Fruit fly (Drosophila melanogaster) whole organism, embryonic: ENCODE results near the gene PAN3.

Experiments
- Ada2b ChIP-seq: fragments of 200-800 bp; sonication (Bioruptor generic); IDR thresholded peaks from 2 replicates; pipeline ENCODE4 v1.3.6; 2022; ENCODE audit warnings: missing biosample characterization, missing genetic modification characterization
- Aef1 ChIP-seq: fragments of 200-800 bp; sonication (Bioruptor generic); IDR thresholded peaks from 3 replicates; pipeline ENCODE4 v1.3.6; 2022; ENCODE audit warnings: missing biosample characterization, missing genetic modification characterization
- Atf3 ChIP-seq: fragments of 200-800 bp; sonication (Bioruptor generic); optimal IDR thresholded peaks from 3 replicates; lab custom pipeline; 2016; ENCODE audit warnings: missing biosample characterization, missing genetic modification characterization
- CG12071 ChIP-seq: fragments of 200-800 bp; sonication (Bioruptor generic); optimal IDR thresholded peaks from 3 replicates; lab custom pipeline; 2018; ENCODE audit warnings: missing biosample characterization, mild to moderate bottlenecking, missing genetic modification characterization
- CG12659 ChIP-seq: fragments of 200-800 bp; sonication (Bioruptor generic); optimal IDR thresholded peaks from 3 replicates; lab custom pipeline; 2017; ENCODE audit warnings: mild to moderate bottlenecking, missing biosample characterization, missing genetic modification reagents, missing genetic modification characterization
- CG13424 ChIP-seq: fragments of 200-800 bp; sonication (Bioruptor generic); optimal IDR thresholded peaks from 2 replicates; lab custom pipeline; 2019; ENCODE audit warnings: missing biosample characterization, mild to moderate bottlenecking, missing genetic modification characterization, moderate library complexity
- CG14860 ChIP-seq: fragments of 200-800 bp; sonication (Bioruptor generic); IDR thresholded peaks from 3 replicates; pipeline ENCODE4 v1.3.6; 2022; ENCODE audit warnings: missing biosample characterization, missing genetic modification characterization; ENCODE audit not compliant: partially characterized antibody
- CG17186 ChIP-seq: fragments of 200-800 bp; sonication (Bioruptor generic); optimal IDR thresholded peaks from 3 replicates; lab custom pipeline; 2017; ENCODE audit warnings: missing biosample characterization, missing genetic modification reagents, missing genetic modification characterization
- CG17829 ChIP-seq: fragments of 200-800 bp; optimal IDR thresholded peaks from 2 replicates; lab custom pipeline; 2019; ENCODE audit warnings: missing biosample characterization, mild to moderate bottlenecking, missing genetic modification characterization, moderate library complexity
- CG18476 ChIP-seq: fragments of 200-800 bp; sonication (Bioruptor generic); optimal IDR thresholded peaks from 2 replicates; lab custom pipeline; 2016; ENCODE audit warnings: missing biosample characterization, mild to moderate bottlenecking, missing genetic modification characterization
- CG18764 ChIP-seq: fragments of 200-800 bp; sonication (Bioruptor generic); optimal IDR thresholded peaks from 3 replicates; lab custom pipeline; 2016; ENCODE audit warnings: missing biosample characterization, missing genetic modification characterization
- CG2678 ChIP-seq: fragments of 200-800 bp; sonication (Bioruptor generic); optimal IDR thresholded peaks from 3 replicates; lab custom pipeline; 2019; ENCODE audit warnings: missing biosample characterization, mild to moderate bottlenecking, missing genetic modification characterization, moderate library complexity
- CG2712 ChIP-seq: fragments of 200-800 bp; optimal IDR thresholded peaks from 3 replicates; lab custom pipeline; 2019; ENCODE audit warnings: missing biosample characterization, mild to moderate bottlenecking, missing genetic modification characterization, moderate library complexity
- CG3163 ChIP-seq: fragments of 200-800 bp; sonication (Bioruptor generic); optimal IDR thresholded peaks from 3 replicates; lab custom pipeline; 2016; ENCODE audit warnings: missing biosample characterization, missing genetic modification characterization
- CG7271 ChIP-seq: fragments of 200-800 bp; sonication (Bioruptor generic); optimal IDR thresholded peaks from 2 replicates; lab custom pipeline; 2018; ENCODE audit warnings: missing biosample characterization, mild to moderate bottlenecking, missing genetic modification characterization, moderate library complexity
- CG7556 ChIP-seq: fragments of 200-800 bp; sonication (Bioruptor generic); optimal IDR thresholded peaks from 2 replicates; lab custom pipeline; 2017; ENCODE audit warnings: missing biosample characterization, mild to moderate bottlenecking, missing genetic modification characterization
- CG8478 ChIP-seq: fragments of >200 bp; optimal IDR thresholded peaks from 2 replicates; lab custom pipeline; 2018
- CG8924 ChIP-seq: fragments of 200-800 bp; optimal IDR thresholded peaks from 3 replicates; lab custom pipeline; 2019; ENCODE audit warnings: missing biosample characterization, mild to moderate bottlenecking, missing genetic modification characterization, moderate library complexity
- CG9609 ChIP-seq: fragments of 200-800 bp; sonication (Bioruptor generic); optimal IDR thresholded peaks from 3 replicates; lab custom pipeline; 2016; ENCODE audit warnings: missing biosample characterization, missing genetic modification characterization
- CG9727 ChIP-seq: fragments of 200-800 bp; sonication (Bioruptor generic); optimal IDR thresholded peaks from 3 replicates; lab custom pipeline; 2017; ENCODE audit warnings: missing biosample characterization, mild to moderate bottlenecking, missing genetic modification characterization
- Fer1 ChIP-seq: fragments of 200-800 bp; sonication (Bioruptor generic); optimal IDR thresholded peaks from 2 replicates; lab custom pipeline; 2017; ENCODE audit warnings: missing biosample characterization, mild to moderate bottlenecking, missing genetic modification characterization
- Fer3 ChIP-seq: fragments of 200-800 bp; sonication (Bioruptor generic); optimal IDR thresholded peaks from 2 replicates; lab custom pipeline; 2018; ENCODE audit warnings: missing biosample characterization, mild to moderate bottlenecking, missing genetic modification characterization, moderate library complexity
- Hand ChIP-seq: fragments of 200-800 bp; sonication (Bioruptor generic); optimal IDR thresholded peaks from 2 replicates; lab custom pipeline; 2017; ENCODE audit warnings: mild to moderate bottlenecking, missing biosample characterization, missing genetic modification reagents, missing genetic modification characterization
- Hey ChIP-seq: fragments of 200-800 bp; sonication (Bioruptor generic); optimal IDR thresholded peaks from 3 replicates; lab custom pipeline; 2018; ENCODE audit warnings: missing biosample characterization, mild to moderate bottlenecking, missing genetic modification characterization
- HmgD ChIP-seq: fragments of 200-800 bp; sonication (Bioruptor generic); optimal IDR thresholded peaks from 3 replicates; lab custom pipeline; 2016; ENCODE audit warnings: missing biosample characterization, missing genetic modification characterization
- MBD-R2 ChIP-seq: fragments of 200-800 bp; sonication (Bioruptor generic); IDR thresholded peaks from 2 replicates; pipeline ENCODE4 v1.3.6; 2022; ENCODE audit warnings: missing biosample characterization, missing genetic modification characterization
- Mad ChIP-seq: fragments of 200-800 bp; sonication (Bioruptor generic); optimal IDR thresholded peaks from 2 replicates; lab custom pipeline; 2016; ENCODE audit warnings: missing biosample characterization, missing genetic modification characterization
- Max ChIP-seq: fragments of 200-800 bp; sonication (Bioruptor generic); optimal IDR thresholded peaks from 2 replicates; lab custom pipeline; 2016; ENCODE audit warnings: missing biosample characterization, mild to moderate bottlenecking, missing genetic modification characterization
- Meics ChIP-seq: fragments of 200-800 bp; sonication (Bioruptor generic); optimal IDR thresholded peaks from 2 replicates; lab custom pipeline; 2017; ENCODE audit warnings: missing biosample characterization, mild to moderate bottlenecking, missing genetic modification characterization
- Myb ChIP-seq: fragments of 200-800 bp; sonication (Bioruptor generic); optimal IDR thresholded peaks from 2 replicates; lab custom pipeline; 2016; ENCODE audit warnings: missing biosample characterization, missing genetic modification characterization
- NC2α ChIP-seq: fragments of 200-800 bp; sonication (Bioruptor generic); optimal IDR thresholded peaks from 2 replicates; lab custom pipeline; 2016; ENCODE audit warnings: missing biosample characterization, missing genetic modification characterization
- Sry-δ ChIP-seq: fragments of 200-800 bp; sonication (Bioruptor generic); optimal IDR thresholded peaks from 2 replicates; lab custom pipeline; 2016; ENCODE audit warnings: missing biosample characterization, missing genetic modification characterization
- Stat92E ChIP-seq, 3 experiments: fragments of >200 bp in 2 of 3; fragments of 200-800 bp in 1 of 3; sonication (Bioruptor generic) in 1 of 3; optimal IDR thresholded peaks; 2 replicates each; lab custom pipeline; 2017 to 2019; ENCODE audit warnings: missing biosample characterization in 3 of 3, missing genetic modification characterization in 3 of 3, mild to moderate bottlenecking in 1 of 3, moderate library complexity in 1 of 3
- abd-A ChIP-seq: fragments of 200-800 bp; sonication (Bioruptor generic); optimal IDR thresholded peaks from 3 replicates; lab custom pipeline; 2019; ENCODE audit warnings: missing biosample characterization, mild to moderate bottlenecking, missing genetic modification characterization, moderate library complexity
- ap ChIP-seq: fragments of 200-800 bp; sonication (Bioruptor generic); IDR thresholded peaks from 2 replicates; pipeline ENCODE4 v1.3.6; 2022; ENCODE audit warnings: missing biosample characterization, missing genetic modification characterization
- ara ChIP-seq: fragments of 200-800 bp; sonication (Bioruptor generic); IDR thresholded peaks from 2 replicates; pipeline ENCODE4 v1.3.6; 2022; ENCODE audit warnings: missing biosample characterization, missing genetic modification characterization
- ato ChIP-seq: fragments of 200-800 bp; sonication (Bioruptor generic); IDR thresholded peaks from 2 replicates; pipeline ENCODE4 v1.3.6; 2022; ENCODE audit warnings: missing biosample characterization, missing genetic modification characterization; ENCODE audit not compliant: partially characterized antibody
- bowl ChIP-seq: fragments of 200-800 bp; sonication (Bioruptor generic); IDR thresholded peaks from 2 replicates; pipeline ENCODE4 v1.3.6; 2022; ENCODE audit warnings: missing biosample characterization, missing genetic modification characterization
- esg ChIP-seq: fragments of 200-800 bp; sonication (Bioruptor generic); conservative IDR thresholded peaks from 2 replicates; pipeline ENCODE4 v1.3.6; 2022; ENCODE audit warnings: missing biosample characterization, missing genetic modification characterization
- grau ChIP-seq: fragments of 200-800 bp; optimal IDR thresholded peaks from 3 replicates; lab custom pipeline; 2019; ENCODE audit warnings: missing biosample characterization, mild to moderate bottlenecking, missing genetic modification characterization, moderate library complexity
- ham ChIP-seq: fragments of 200-800 bp; sonication (Bioruptor generic); IDR thresholded peaks from 2 replicates; pipeline ENCODE4 v1.3.6; 2022; ENCODE audit warnings: missing biosample characterization, missing genetic modification characterization
- ken ChIP-seq: fragments of 200-800 bp; sonication (Bioruptor generic); IDR thresholded peaks from 3 replicates; pipeline ENCODE4 v1.3.6; 2022; ENCODE audit warnings: missing biosample characterization, missing genetic modification characterization
- klu ChIP-seq: fragments of 200-800 bp; sonication (Bioruptor generic); IDR thresholded peaks from 2 replicates; pipeline ENCODE4 v1.3.6; 2022; ENCODE audit warnings: missing biosample characterization, missing genetic modification characterization
- mirr ChIP-seq: fragments of 200-800 bp; sonication (Bioruptor generic); optimal IDR thresholded peaks from 3 replicates; lab custom pipeline; 2018; ENCODE audit warnings: missing biosample characterization, mild to moderate bottlenecking, missing genetic modification characterization
- org-1 ChIP-seq: fragments of 200-800 bp; sonication (Bioruptor generic); optimal IDR thresholded peaks from 2 replicates; lab custom pipeline; 2017; ENCODE audit warnings: missing biosample characterization, missing genetic modification characterization
- ranshi ChIP-seq: fragments of 200-800 bp; sonication (Bioruptor generic); IDR thresholded peaks from 2 replicates; pipeline ENCODE4 v1.3.6; 2022; ENCODE audit warnings: missing biosample characterization, missing genetic modification characterization
- repo ChIP-seq: fragments of 200-800 bp; sonication (Bioruptor generic); optimal IDR thresholded peaks from 2 replicates; lab custom pipeline; 2016; ENCODE audit warnings: missing biosample characterization, missing genetic modification characterization
- slp2 ChIP-seq: fragments of 200-800 bp; sonication (Bioruptor generic); optimal IDR thresholded peaks from 2 replicates; lab custom pipeline; 2016; ENCODE audit warnings: missing biosample characterization, missing genetic modification characterization
- tin ChIP-seq: fragments of 200-800 bp; sonication (Bioruptor generic); optimal IDR thresholded peaks from 3 replicates; lab custom pipeline; 2016; ENCODE audit warnings: missing biosample characterization, missing genetic modification characterization
- tio ChIP-seq: fragments of 200-800 bp; sonication (Bioruptor generic); optimal IDR thresholded peaks from 2 replicates; lab custom pipeline; 2017; ENCODE audit warnings: missing biosample characterization, missing genetic modification characterization, inconsistent platforms
- twi ChIP-seq: fragments of 200-800 bp; optimal IDR thresholded peaks from 2 replicates; lab custom pipeline; 2019; ENCODE audit warnings: missing biosample characterization, mild to moderate bottlenecking, missing genetic modification characterization, moderate library complexity
- zfh2 ChIP-seq: fragments of 200-800 bp; sonication (Bioruptor generic); optimal IDR thresholded peaks from 2 replicates; lab custom pipeline; 2016; ENCODE audit warnings: missing biosample characterization, missing genetic modification characterization

Gene PAN3

DNA sequence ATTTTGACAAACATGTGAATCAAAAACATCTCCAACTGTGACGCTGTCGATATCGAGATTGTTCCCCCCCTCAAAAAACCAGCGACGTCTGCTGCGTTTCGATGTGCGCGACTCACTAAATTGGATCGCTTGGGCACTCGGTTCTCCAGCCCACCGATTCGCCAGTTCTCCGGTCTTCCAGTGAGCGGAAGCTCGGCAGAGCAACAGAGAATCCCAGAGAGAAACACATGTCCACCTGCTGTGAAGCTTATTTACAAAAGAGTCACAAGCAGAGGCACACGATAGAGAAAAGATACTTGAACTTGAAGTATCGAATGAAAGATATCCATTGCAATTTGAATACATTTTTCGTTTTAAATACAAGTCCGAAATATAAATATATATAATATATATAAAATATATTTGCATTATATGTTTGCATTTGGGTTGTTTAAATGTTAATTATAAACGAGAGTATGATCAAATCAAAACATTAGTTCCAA lies 63.2 kb downstream of the PAN3 start (continued):
- TF ChIP-seq CG13424 (tag; lab: Kevin White, UChicago) (no peak), Fer1 (GFP tag; lab: Kevin White, UChicago) (peak; percentile 27), esg (GFP tag; lab: Robert Waterston, UW) (no peak), repo (no peak), CG12659 (GFP tag; lab: Kevin White, UChicago) (peak; percentile 2), HmgD (GFP tag; lab: Kevin White, UChicago) (no peak), CG14860 (GFP tag; lab: Robert Waterston, UW) (no peak), CG17829 (tag; lab: Kevin White, UChicago) (no peak), CG2712 (peak; percentile 13), ranshi (GFP tag; lab: Robert Waterston, UW) (no peak), ato (GFP tag; lab: Robert Waterston, UW) (no peak), NC2α (no peak), abd-A (tag; lab: Kevin White, UChicago) (no peak), CG18476 (GFP tag; lab: Kevin White, UChicago) (no peak), Mad (GFP tag; lab: Kevin White, UChicago) (no peak), twi (no peak), ham (GFP tag; lab: Robert Waterston, UW) (no peak), ken (GFP tag; lab: Robert Waterston, UW) (no peak), CG2678 (tag; lab: Kevin White, UChicago) (peak; percentile 58), Hey (tag; lab: Kevin White, UChicago) (no peak), klu (no peak), zfh2 (GFP tag; lab: Kevin White, UChicago) (no peak), CG7556 (GFP tag; lab: Kevin White, UChicago) (peak; percentile 42), Hand (GFP tag; lab: Kevin White, UChicago) (no peak), CG9727 (GFP tag; lab: Kevin White, UChicago) (no peak), mirr (GFP tag; lab: Kevin White, UChicago) (no peak), bowl (GFP tag; lab: Robert Waterston, UW) (no peak), grau (tag; lab: Kevin White, UChicago) (peak; percentile 35), Atf3 (GFP tag; lab: Kevin White, UChicago) (no peak), ap (GFP tag; lab: Robert Waterston, UW) (no peak), Stat92E (GFP tag; optimal IDR thresholded peaks at IDR 0.05; lab: Kevin White, UChicago) (no peak), CG7271 (tag; lab: Kevin White, UChicago) (no peak), CG12071 (GFP tag; lab: Kevin White, UChicago) (peak; percentile 26), ara (no peak), tin (GFP tag; lab: Kevin White, UChicago) (no peak), tio (GFP tag; lab: Kevin White, UChicago) (no peak), Meics (GFP tag; lab: Kevin White, UChicago) (peak; percentile 58), Aef1 (no peak), CG8924 (tag; lab: Kevin White, UChicago) (peak; percentile 20), Sry-δ (GFP tag; lab: Kevin White, UChicago) (no peak), CG9609 (GFP tag; lab: Kevin White, UChicago) (no peak), org-1 (GFP tag; lab: Kevin White, UChicago) (no peak), Fer3 (tag; lab: Kevin White, UChicago) (peak; percentile 10), Myb (GFP tag; lab: Kevin White, UChicago) (no peak), CG3163 (GFP tag; lab: Kevin White, UChicago) (peak; percentile 26), slp2 (GFP tag; lab: Kevin White, UChicago) (no peak), CG8478 (no peak), MBD-R2 (GFP tag; lab: Robert Waterston, UW) (no peak), CG18764 (GFP tag; lab: Kevin White, UChicago) (no peak), Ada2b (GFP tag; lab: Robert Waterston, UW) (no peak), CG17186 (no peak), Max (GFP tag; lab: Kevin White, UChicago) (no peak)
